Worm (Caenorhabditis elegans): ENCODE measurements around the gene nlp-6.

The nlp-6 gene

DNA sequence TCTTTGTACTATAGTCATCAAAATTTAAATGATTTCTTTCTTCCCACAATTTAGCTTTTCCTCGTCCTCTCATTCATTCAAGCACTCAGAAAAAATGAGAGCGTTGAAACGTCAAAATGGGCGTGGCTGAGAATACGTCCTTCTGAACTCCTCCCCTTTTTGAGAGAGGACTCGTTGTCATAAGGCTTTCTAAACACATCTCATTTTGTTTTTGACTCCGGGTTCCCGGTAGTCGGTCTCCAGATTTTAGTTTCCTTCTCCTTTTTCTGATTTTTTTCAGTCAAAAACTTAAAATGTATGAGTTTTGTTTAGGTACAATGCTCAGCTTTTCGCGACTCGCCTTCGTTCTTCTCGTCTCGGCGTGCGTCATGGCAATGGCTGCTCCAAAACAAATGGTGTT, at the start of gene nlp-6:
nlp-6 (plus strand) TSS at position 301 of the 400 bp plus-strand sequence.
- TF ChIP-seq hlh-1 (tag; optimal IDR thresholded peaks at IDR 0.05) (no peak), unc-120 (tag; optimal IDR thresholded peaks at IDR 0.05; ENCODE audit: poor library complexity, severe bottlenecking) (no peak), ztf-11 (tag; optimal IDR thresholded peaks at IDR 0.05) (no peak), zip-8 (tag; optimal IDR thresholded peaks at IDR 0.05) (no peak), lin-32 (GFP tag; optimal IDR thresholded peaks at IDR 0.05) (no peak), bed-3 (GFP tag; optimal IDR thresholded peaks at IDR 0.05) (no peak), sem-2 (GFP tag; optimal IDR thresholded peaks at IDR 0.05) (no peak), nhr-12 (tag; optimal IDR thresholded peaks at IDR 0.05) (no peak), blmp-1 (tag; optimal IDR thresholded peaks at IDR 0.05) (no peak), snpc-4 (tag; optimal IDR thresholded peaks at IDR 0.05) (no peak), elt-3 (tag; optimal IDR thresholded peaks at IDR 0.05) (no peak), M03D4.4 (tag; optimal IDR thresholded peaks at IDR 0.05) (no peak), tbx-8 (GFP tag; optimal IDR thresholded peaks at IDR 0.05) (no peak), nhr-28 (tag; optimal IDR thresholded peaks at IDR 0.05) (no peak)

DNA sequence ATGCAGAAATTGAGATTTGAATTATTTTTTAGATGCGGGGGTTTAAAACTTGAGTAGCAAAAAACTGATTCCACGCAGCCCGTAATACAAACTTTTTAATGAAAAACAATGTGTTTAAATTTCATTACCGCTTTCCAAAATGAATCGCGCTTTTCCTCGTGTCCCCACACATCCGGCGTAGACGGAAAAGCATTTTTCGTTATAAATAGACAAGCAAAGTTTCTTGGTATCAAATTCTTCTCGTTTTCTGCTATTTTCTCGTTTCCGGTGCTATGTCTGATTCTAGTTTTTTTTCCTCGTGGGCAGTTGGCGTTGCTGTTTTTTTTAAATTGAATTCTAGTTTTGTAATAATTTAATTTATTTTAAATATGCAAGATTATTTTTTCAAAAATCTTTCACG, 49.2 kb upstream of the nlp-6 start:
- TF ChIP-seq lin-32 (GFP tag; optimal IDR thresholded peaks at IDR 0.05) (no peak), ztf-11 (tag; optimal IDR thresholded peaks at IDR 0.05) (no peak), cnd-1 (tag; optimal IDR thresholded peaks at IDR 0.05) (no peak), sptf-1 (tag; optimal IDR thresholded peaks at IDR 0.05) (no peak), nhr-76 (tag; optimal IDR thresholded peaks at IDR 0.05) (no peak), ces-1 (GFP tag; optimal IDR thresholded peaks at IDR 0.05) (no peak), ceh-39 (tag; optimal IDR thresholded peaks at IDR 0.05) (no peak), ham-2 (GFP tag; optimal IDR thresholded peaks at IDR 0.05) (no peak), bed-3 (GFP tag; optimal IDR thresholded peaks at IDR 0.05) (no peak), nhr-28 (tag; optimal IDR thresholded peaks at IDR 0.05) (no peak)

DNA sequence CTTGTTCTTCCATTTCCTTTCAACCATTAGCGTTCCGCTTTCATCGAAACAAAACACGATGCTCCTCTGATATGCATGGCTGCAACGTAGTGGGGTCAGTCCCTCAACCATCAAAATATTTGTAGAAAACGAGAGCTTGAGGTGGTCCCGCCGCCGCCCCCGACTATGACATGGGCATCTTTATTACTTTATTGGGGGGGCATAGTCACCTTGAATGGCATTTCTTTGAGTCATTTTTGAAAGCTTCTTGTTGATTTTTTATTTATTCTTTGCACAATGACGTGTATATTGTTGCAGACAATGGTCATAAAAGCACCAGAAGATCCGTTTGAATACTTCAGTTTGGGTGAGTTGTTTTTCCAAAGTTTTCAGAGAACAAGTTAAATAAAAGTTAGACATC, 48.0 kb upstream of the nlp-6 start, which contains the start of gene ncs-7:
ncs-7 (plus strand) TSS at position 301 of the 400 bp plus-strand sequence.
- TF ChIP-seq M03D4.4 (tag; optimal IDR thresholded peaks at IDR 0.05) (no peak), nhr-12 (tag; optimal IDR thresholded peaks at IDR 0.05) (no peak), ceh-83 (GFP tag; optimal IDR thresholded peaks at IDR 0.05) (no peak), ham-2 (GFP tag; optimal IDR thresholded peaks at IDR 0.05) (no peak), ztf-11 (tag; optimal IDR thresholded peaks at IDR 0.05) (no peak), nhr-2 (tag; optimal IDR thresholded peaks at IDR 0.05) (no peak), tbx-8 (GFP tag; optimal IDR thresholded peaks at IDR 0.05) (no peak), ceh-39 (tag; optimal IDR thresholded peaks at IDR 0.05) (no peak), lin-13 (tag; optimal IDR thresholded peaks at IDR 0.05) (no peak), unc-120 (tag; optimal IDR thresholded peaks at IDR 0.05; ENCODE audit: poor library complexity, severe bottlenecking) (no peak), blmp-1 (tag; optimal IDR thresholded peaks at IDR 0.05) (no peak), bed-3 (GFP tag; optimal IDR thresholded peaks at IDR 0.05) (no peak), cnd-1 (tag; optimal IDR thresholded peaks at IDR 0.05) (no peak), snpc-4 (tag; optimal IDR thresholded peaks at IDR 0.05) (no peak), elt-1 (tag; optimal IDR thresholded peaks at IDR 0.05; ENCODE audit: borderline replicate concordance, insufficient read depth) (no peak), sem-2 (GFP tag; optimal IDR thresholded peaks at IDR 0.05) (no peak), unc-62 (GFP tag; optimal IDR thresholded peaks at IDR 0.05) (no peak), nhr-28 (tag; optimal IDR thresholded peaks at IDR 0.05) (no peak)

DNA sequence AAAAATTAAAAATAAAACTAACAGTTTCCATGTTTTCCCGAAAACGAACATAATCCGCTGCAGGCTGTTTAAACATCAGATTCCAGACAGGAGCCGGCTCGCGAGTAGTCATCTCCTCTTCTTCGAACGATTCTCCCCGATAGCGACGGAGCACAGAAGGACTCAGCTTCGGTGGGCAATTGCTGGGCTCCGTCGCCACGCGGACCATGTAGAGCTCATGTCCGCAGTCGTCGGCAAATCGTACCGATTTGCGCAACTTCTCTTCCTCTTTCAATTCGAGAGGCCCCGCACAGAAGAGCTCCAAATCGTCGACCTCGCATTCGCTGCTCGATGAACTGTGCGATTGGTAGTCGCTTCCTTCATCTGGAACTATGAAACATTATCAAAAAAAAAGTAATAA, 37.0 kb upstream of the nlp-6 start:
- TF ChIP-seq ceh-39 (tag; optimal IDR thresholded peaks at IDR 0.05): no peak
- TF ChIP-seq flh-1 (GFP tag; optimal IDR thresholded peaks at IDR 0.05): no peak
- no peak for TF ChIP-seq lin-32 (GFP tag; optimal IDR thresholded peaks at IDR 0.05)
- TF ChIP-seq elt-3 (tag; optimal IDR thresholded peaks at IDR 0.05): no peak
- TF ChIP-seq tbx-8 (GFP tag; optimal IDR thresholded peaks at IDR 0.05): no peak
- no peak for TF ChIP-seq mab-5 (tag; optimal IDR thresholded peaks at IDR 0.05)
- no peak for TF ChIP-seq ham-2 (GFP tag; optimal IDR thresholded peaks at IDR 0.05)
- no peak for TF ChIP-seq mep-1 (tag; optimal IDR thresholded peaks at IDR 0.05)
- TF ChIP-seq lin-13 (tag; optimal IDR thresholded peaks at IDR 0.05): no peak
- TF ChIP-seq blmp-1 (tag; optimal IDR thresholded peaks at IDR 0.05): no peak
- TF ChIP-seq pha-4 (tag; optimal IDR thresholded peaks at IDR 0.05): no peak

DNA sequence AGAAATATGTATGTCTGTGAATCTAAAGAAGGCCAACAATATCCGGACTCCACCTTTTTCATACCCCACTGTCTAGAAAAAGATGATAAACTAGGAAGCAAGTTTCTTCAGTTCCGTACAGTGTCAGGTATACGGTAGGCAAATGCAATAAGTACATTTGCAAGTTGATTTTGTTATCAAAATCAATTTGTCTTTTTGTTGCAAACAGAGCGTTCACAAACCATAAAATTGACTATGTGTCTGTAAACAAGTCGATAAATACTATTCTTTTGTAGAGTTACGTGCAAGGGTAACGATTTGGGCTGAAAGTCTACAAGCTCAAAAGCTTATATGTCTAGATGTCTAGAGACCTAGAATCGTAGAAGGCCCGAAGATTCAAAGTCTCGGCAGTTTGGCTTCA, 36.5 kb upstream of the nlp-6 start:
- TF ChIP-seq mab-5 (tag; optimal IDR thresholded peaks at IDR 0.05): no peak
- TF ChIP-seq lin-32 (GFP tag; optimal IDR thresholded peaks at IDR 0.05): no peak

DNA sequence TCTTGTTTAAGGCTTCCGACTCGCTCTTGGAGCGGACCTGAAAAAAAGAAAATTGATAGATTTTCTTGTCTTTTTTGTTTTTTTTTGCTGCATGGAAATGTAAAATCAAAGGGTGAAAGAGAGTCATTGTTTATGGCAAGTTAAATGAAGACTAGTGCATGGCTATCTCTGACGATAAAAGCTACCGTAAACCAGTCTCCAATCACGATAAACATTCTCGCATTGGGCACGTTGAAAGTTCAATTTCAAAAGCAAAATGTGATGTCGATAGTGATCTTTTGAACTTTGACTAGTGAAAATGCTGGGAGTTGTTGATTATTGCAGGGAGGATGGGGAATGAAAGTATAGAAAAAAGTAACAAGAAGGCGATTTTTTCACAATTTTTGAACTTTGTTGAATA, 35.6 kb upstream of the nlp-6 start:
- TF ChIP-seq mab-5 (tag; optimal IDR thresholded peaks at IDR 0.05) (no peak), blmp-1 (tag; optimal IDR thresholded peaks at IDR 0.05) (no peak), nhr-28 (tag; optimal IDR thresholded peaks at IDR 0.05) (no peak), ceh-39 (tag; optimal IDR thresholded peaks at IDR 0.05) (no peak), nhr-237 (tag; optimal IDR thresholded peaks at IDR 0.05) (no peak), tbx-8 (GFP tag; optimal IDR thresholded peaks at IDR 0.05) (no peak), mls-2 (tag; optimal IDR thresholded peaks at IDR 0.05) (no peak), nhr-2 (tag; optimal IDR thresholded peaks at IDR 0.05) (no peak), sem-2 (GFP tag; optimal IDR thresholded peaks at IDR 0.05) (no peak), elt-1 (tag; optimal IDR thresholded peaks at IDR 0.05; ENCODE audit: borderline replicate concordance, insufficient read depth) (no peak), unc-62 (GFP tag; optimal IDR thresholded peaks at IDR 0.05) (no peak), ztf-11 (tag; optimal IDR thresholded peaks at IDR 0.05) (no peak), drap-1 (GFP tag; optimal IDR thresholded peaks at IDR 0.05) (no peak)

Data from whole organism, mixed stage, embryonic.